Worm (Caenorhabditis elegans): ENCODE results near the gene F38H4.3.

F38H4.3 gene

DNA sequence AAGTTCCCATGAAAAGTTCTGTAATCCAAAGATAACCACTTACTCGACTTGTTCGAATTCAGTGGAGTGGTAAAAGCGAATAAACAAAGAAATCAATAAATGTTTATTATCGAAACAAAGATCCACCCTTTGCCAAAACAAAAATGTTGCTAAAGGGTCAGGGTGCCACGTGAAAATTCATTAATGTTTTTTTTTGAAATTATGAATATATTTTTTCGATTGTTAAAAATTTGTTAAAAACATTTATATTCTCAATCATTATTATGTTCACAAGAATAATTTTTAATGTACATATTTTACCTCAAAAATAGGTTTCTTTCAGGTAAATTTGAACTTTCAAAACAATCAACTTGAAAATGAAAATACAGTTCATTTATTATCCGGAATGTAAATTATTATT, 39.2 kb upstream of the F38H4.3 start, which contains the start of gene H01G02.4:
TSS of gene H01G02.4 (minus strand) at position 101 of the 400 bp plus-strand sequence.
- TF ChIP-seq egl-27 (tag; optimal IDR thresholded peaks at IDR 0.05) (no peak), fos-1 (tag; optimal IDR thresholded peaks at IDR 0.05) (no peak), mml-1 (tag; optimal IDR thresholded peaks at IDR 0.05) (no peak), ama-1 (optimal IDR thresholded peaks at IDR 0.05) (no peak), lsy-12 (tag; optimal IDR thresholded peaks at IDR 0.05) (no peak), lin-15B (tag; optimal IDR thresholded peaks at IDR 0.05) (no peak), ceh-16 (tag; optimal IDR thresholded peaks at IDR 0.05) (no peak), nhr-237 (tag; optimal IDR thresholded peaks at IDR 0.05) (no peak), aly-2 (tag; optimal IDR thresholded peaks at IDR 0.05) (no peak), eor-1 (tag; optimal IDR thresholded peaks at IDR 0.05) (no peak), R02D3.7 (tag; optimal IDR thresholded peaks at IDR 0.05) (no peak), ZK546.5 (tag; optimal IDR thresholded peaks at IDR 0.05) (no peak), nhr-11 (tag; optimal IDR thresholded peaks at IDR 0.05) (no peak), ztf-4 (tag; optimal IDR thresholded peaks at IDR 0.05) (no peak), pha-4 (tag; optimal IDR thresholded peaks at IDR 0.05) (no peak)

ce11 chrIV:11804053-11804452, 38.2 kb upstream of the F38H4.3 start, which contains the start of gene H01G02.1:
H01G02.1 (minus strand) TSS chrIV:11804153.
- no peak for TF ChIP-seq nhr-25 (tag; optimal IDR thresholded peaks at IDR 0.05)
- no peak for TF ChIP-seq elt-3 (tag; optimal IDR thresholded peaks at IDR 0.05)
- TF ChIP-seq hmg-11 (tag; optimal IDR thresholded peaks at IDR 0.05): no peak
- TF ChIP-seq sea-2 (GFP tag; optimal IDR thresholded peaks at IDR 0.05): no peak
- TF ChIP-seq nfya-1 (tag; optimal IDR thresholded peaks at IDR 0.05; ENCODE audit: insufficient read depth): no peak
- no peak for TF ChIP-seq eor-1 (tag; optimal IDR thresholded peaks at IDR 0.05)
- TF ChIP-seq fkh-10 (GFP tag; optimal IDR thresholded peaks at IDR 0.05): no peak
- no peak for TF ChIP-seq aly-2 (tag; optimal IDR thresholded peaks at IDR 0.05)
- no peak for TF ChIP-seq lin-15B (tag; optimal IDR thresholded peaks at IDR 0.05)

ce11 chrIV:11809047-11809446, 33.2 kb upstream of the F38H4.3 start:
- TF ChIP-seq nhr-23 (tag; optimal IDR thresholded peaks at IDR 0.05) (peak; percentile 84), nhr-43 (tag; optimal IDR thresholded peaks at IDR 0.05; ENCODE audit: poor library complexity, severe bottlenecking) (peak; percentile 69), nhr-28 (tag; optimal IDR thresholded peaks at IDR 0.05) (no peak), elt-3 (tag; optimal IDR thresholded peaks at IDR 0.05) (peak in 2 of 3 experiments; percentile 42 to 67), ama-1 (optimal IDR thresholded peaks at IDR 0.05) (no peak), nhr-25 (tag; optimal IDR thresholded peaks at IDR 0.05) (peak; percentile 28)

ce11 chrIV:11809708-11810114, 32.5 kb upstream of the F38H4.3 start:
- TF ChIP-seq snpc-4 (tag; optimal IDR thresholded peaks at IDR 0.05) (peak; percentile 72), ZK546.5 (tag; optimal IDR thresholded peaks at IDR 0.05) (no peak), nhr-237 (tag; optimal IDR thresholded peaks at IDR 0.05) (no peak), nhr-28 (tag; optimal IDR thresholded peaks at IDR 0.05) (no peak), ceh-28 (tag; optimal IDR thresholded peaks at IDR 0.05) (peak; percentile 13), R02D3.7 (tag; optimal IDR thresholded peaks at IDR 0.05) (peak; percentile 51), ceh-82 (tag; optimal IDR thresholded peaks at IDR 0.05) (peak; percentile 17), elt-3 (tag; optimal IDR thresholded peaks at IDR 0.05) (no peak), nhr-25 (tag; optimal IDR thresholded peaks at IDR 0.05) (peak; percentile 59), skn-1 (tag; optimal IDR thresholded peaks at IDR 0.05) (no peak), elt-1 (tag; optimal IDR thresholded peaks at IDR 0.05) (peak; percentile 5), fkh-10 (GFP tag; optimal IDR thresholded peaks at IDR 0.05) (peak; percentile 74), lsy-12 (tag; optimal IDR thresholded peaks at IDR 0.05) (peak; percentile 42), jun-1 (tag; optimal IDR thresholded peaks at IDR 0.05) (peak; percentile 19), eor-1 (tag; optimal IDR thresholded peaks at IDR 0.05) (no peak), elt-2 (tag; optimal IDR thresholded peaks at IDR 0.05) (peak; percentile 4), nhr-67 (tag; optimal IDR thresholded peaks at IDR 0.05) (no peak), nhr-43 (tag; optimal IDR thresholded peaks at IDR 0.05; ENCODE audit: poor library complexity, severe bottlenecking) (peak; percentile 4), zag-1 (tag; optimal IDR thresholded peaks at IDR 0.05) (peak; percentile 44), egl-27 (tag; optimal IDR thresholded peaks at IDR 0.05) (no peak), mml-1 (tag; optimal IDR thresholded peaks at IDR 0.05) (no peak), pha-4 (tag; optimal IDR thresholded peaks at IDR 0.05) (peak; percentile 63), tbx-2 (tag; optimal IDR thresholded peaks at IDR 0.05) (peak; percentile 14), lin-39 (tag; optimal IDR thresholded peaks at IDR 0.05) (peak; percentile 78), nhr-23 (tag; optimal IDR thresholded peaks at IDR 0.05) (peak; percentile 74), egl-5 (tag; optimal IDR thresholded peaks at IDR 0.05) (peak; percentile 74), nfya-1 (tag; optimal IDR thresholded peaks at IDR 0.05; ENCODE audit: insufficient read depth) (peak; percentile 89), nhr-11 (tag; optimal IDR thresholded peaks at IDR 0.05) (peak; percentile 41), hmg-11 (tag; optimal IDR thresholded peaks at IDR 0.05) (peak; percentile 95), unc-62 (GFP tag; optimal IDR thresholded peaks at IDR 0.05) (peak; percentile 35), daf-12 (tag; optimal IDR thresholded peaks at IDR 0.05) (no peak), unc-39 (tag; optimal IDR thresholded peaks at IDR 0.05) (no peak)
